Worm (Caenorhabditis elegans): Measurements from ENCODE around the gene H04M03.3.

- TF ChIP-seq ceh-44 (GFP tag; IDR thresholded peaks at IDR 0.05), result no peak
- TF ChIP-seq zip-11 (GFP tag; IDR thresholded peaks at IDR 0.05), result no peak
Measured at ce11 chrIV:5895190-5895589, 3.8 kb downstream of the H04M03.3 start, which contains the start of gene nspb-6.

Data from whole organism, L4 larva.